Worm (Caenorhabditis elegans): Measurements from ENCODE around the gene dna-2.

DNA sequence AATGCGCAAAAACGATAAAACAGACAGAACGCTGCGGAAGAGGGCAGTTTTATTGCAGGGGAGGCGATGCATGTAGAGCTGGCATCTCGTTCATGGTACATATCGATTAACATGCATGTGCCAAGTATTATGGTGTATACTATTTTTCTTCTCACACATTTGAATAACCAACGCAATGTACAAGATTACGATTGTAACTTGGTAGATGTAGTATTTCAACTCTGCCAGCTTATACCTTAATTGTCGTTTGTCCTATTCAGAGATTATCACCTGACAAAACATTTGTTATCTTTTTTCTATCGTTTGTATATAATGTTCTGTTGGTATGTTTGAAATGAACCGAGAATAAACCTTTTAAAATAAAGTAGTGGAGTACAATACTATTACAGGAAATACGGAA lies 51.7 kb downstream of the dna-2 start, which contains the start of gene pes-5:
- TF ChIP-seq skn-1 (tag; optimal IDR thresholded peaks at IDR 0.05) (no peak), hpl-2 (GFP tag; optimal IDR thresholded peaks at IDR 0.05) (no peak), elt-3 (tag; optimal IDR thresholded peaks at IDR 0.05) (no peak), nhr-237 (tag; optimal IDR thresholded peaks at IDR 0.05) (no peak), nhr-11 (tag; optimal IDR thresholded peaks at IDR 0.05) (no peak), nhr-77 (tag; optimal IDR thresholded peaks at IDR 0.05) (no peak), elt-2 (tag; optimal IDR thresholded peaks at IDR 0.05) (no peak), F16B12.6 (tag; optimal IDR thresholded peaks at IDR 0.05) (no peak), sptf-1 (tag; optimal IDR thresholded peaks at IDR 0.05) (no peak), snpc-4 (tag; optimal IDR thresholded peaks at IDR 0.05) (no peak), fos-1 (tag; optimal IDR thresholded peaks at IDR 0.05) (no peak), grh-1 (GFP tag; IDR thresholded peaks at IDR 0.05) (no peak)

All from whole organism, L1 larva.